Worm (Caenorhabditis elegans): ENCODE measurements around the gene C33F10.14.

- TF ChIP-seq pha-4 (tag; optimal IDR thresholded peaks at IDR 0.05) = no peak
- no peak for TF ChIP-seq hlh-8 (tag; optimal IDR thresholded peaks at IDR 0.05)
Observed at ce11 chrII:4834761-4835160, 37.6 kb downstream of the C33F10.14 start, which contains the start of the genes C33F10.11 and C33F10.1.

Measured in whole organism, late embryonic.